Fruit fly (Drosophila melanogaster) whole organism, pupa: ENCODE measurements around the gene dao.
A peak's percentile ranks its signal among the peaks of the same experiment; 100 is the strongest.

Source experiments
- CG10348 ChIP-seq: fragments of 200-800 bp; sonication (Bioruptor generic); IDR thresholded peaks from 2 replicates; pipeline ENCODE4 v1.3.6; 2022; ENCODE audit warnings: missing biosample characterization, missing genetic modification characterization
- CG12605 ChIP-seq: fragments of 200-800 bp; sonication (Bioruptor generic); IDR thresholded peaks from 2 replicates; pipeline ENCODE4 v1.3.6; 2022; ENCODE audit warnings: missing biosample characterization, missing genetic modification characterization
- CG13204 ChIP-seq: fragments of 200-800 bp; sonication (Bioruptor generic); optimal IDR thresholded peaks from 2 replicates; lab custom pipeline; 2018; ENCODE audit warnings: missing biosample characterization, mild to moderate bottlenecking, missing genetic modification characterization, moderate library complexity
- CG14655 ChIP-seq: fragments of 200-800 bp; sonication (Bioruptor generic); optimal IDR thresholded peaks from 3 replicates; lab custom pipeline; 2017; ENCODE audit warnings: mild to moderate bottlenecking, missing biosample characterization, missing genetic modification reagents, missing genetic modification characterization
- CG15710 ChIP-seq: fragments of 200-800 bp; sonication (Bioruptor generic); optimal IDR thresholded peaks from 2 replicates; lab custom pipeline; 2018; ENCODE audit warnings: missing biosample characterization, mild to moderate bottlenecking, missing genetic modification characterization, moderate library complexity
- CG17806 ChIP-seq: fragments of 200-800 bp; sonication (Bioruptor generic); optimal IDR thresholded peaks from 2 replicates; lab custom pipeline; 2018; ENCODE audit warnings: missing biosample characterization, mild to moderate bottlenecking, missing genetic modification characterization, moderate library complexity
- CG32121 ChIP-seq: fragments of 200-800 bp; sonication (Bioruptor generic); IDR thresholded peaks from 2 replicates; pipeline ENCODE4 v1.3.6; 2022; ENCODE audit warnings: missing biosample characterization, missing genetic modification characterization
- CG34367 ChIP-seq: fragments of 200-800 bp; sonication (Bioruptor generic); optimal IDR thresholded peaks from 2 replicates; lab custom pipeline; 2018; ENCODE audit warnings: missing biosample characterization, mild to moderate bottlenecking, missing genetic modification characterization
- CG4496 ChIP-seq: fragments of 200-800 bp; sonication (Bioruptor generic); IDR thresholded peaks from 3 replicates; pipeline ENCODE4 v1.3.6; 2022; ENCODE audit warnings: missing biosample characterization, missing genetic modification characterization
- CG8159 ChIP-seq: fragments of 200-800 bp; sonication (Bioruptor generic); optimal IDR thresholded peaks from 3 replicates; lab custom pipeline; 2018; ENCODE audit warnings: missing biosample characterization, mild to moderate bottlenecking, missing genetic modification characterization, moderate library complexity
- CG8301 ChIP-seq: fragments of 200-800 bp; sonication (Bioruptor generic); optimal IDR thresholded peaks from 2 replicates; lab custom pipeline; 2018; ENCODE audit warnings: missing biosample characterization, mild to moderate bottlenecking, missing genetic modification characterization
- CG9948 ChIP-seq: fragments of 200-800 bp; sonication (Bioruptor generic); optimal IDR thresholded peaks from 2 replicates; lab custom pipeline; 2018; ENCODE audit warnings: missing biosample characterization, mild to moderate bottlenecking, missing genetic modification characterization, moderate library complexity
- D1 ChIP-seq: fragments of 200-800 bp; sonication (Bioruptor generic); optimal IDR thresholded peaks from 2 replicates; lab custom pipeline; 2018; ENCODE audit warnings: missing biosample characterization, mild to moderate bottlenecking, missing genetic modification characterization, moderate library complexity
- EcR ChIP-seq: fragments of 200-800 bp; sonication (Bioruptor generic); optimal IDR thresholded peaks from 3 replicates; lab custom pipeline; 2019; ENCODE audit warnings: missing biosample characterization, missing genetic modification characterization, mild to moderate bottlenecking, moderate library complexity, missing genetic modification reagents
- Ets98B ChIP-seq: fragments of 200-800 bp; sonication (Bioruptor generic); IDR thresholded peaks from 2 replicates; pipeline ENCODE4 v1.3.6; 2022; ENCODE audit warnings: missing biosample characterization, missing genetic modification characterization
- Pif1A ChIP-seq: fragments of 200-800 bp; sonication (Bioruptor generic); optimal IDR thresholded peaks from 3 replicates; lab custom pipeline; 2016; ENCODE audit warnings: missing biosample characterization, missing genetic modification characterization
- Pif1B ChIP-seq: fragments of 200-800 bp; sonication (Bioruptor generic); optimal IDR thresholded peaks from 3 replicates; lab custom pipeline; 2016; ENCODE audit warnings: missing biosample characterization, missing genetic modification characterization
- Snoo ChIP-seq: fragments of 200-800 bp; sonication (Bioruptor generic); optimal IDR thresholded peaks from 3 replicates; lab custom pipeline; 2017; ENCODE audit warnings: missing biosample characterization, mild to moderate bottlenecking, missing genetic modification characterization, inconsistent platforms
- fd96Ca ChIP-seq: fragments of 200-800 bp; sonication (Bioruptor generic); IDR thresholded peaks from 3 replicates; pipeline ENCODE4 v1.3.6; 2022; ENCODE audit warnings: missing biosample characterization, missing genetic modification characterization
- gl ChIP-seq: fragments of 200-800 bp; sonication (Bioruptor generic); optimal IDR thresholded peaks from 2 replicates; lab custom pipeline; 2018; ENCODE audit warnings: missing biosample characterization, mild to moderate bottlenecking, missing genetic modification characterization
- rn ChIP-seq: fragments of 200-800 bp; sonication (Bioruptor generic); IDR thresholded peaks from 2 replicates; pipeline ENCODE4 v1.3.6; 2022; ENCODE audit warnings: missing biosample characterization, missing genetic modification characterization

Gene dao

dm6 chr2L:15248163-15249005 lies at the start of gene dao:
Gene dao, plus strand, starts transcription at chr2L:15248879.
- TF ChIP-seq CG10348 (GFP tag; lab: Robert Waterston, UW) (no peak), CG4496 (GFP tag; lab: Robert Waterston, UW) (0 out of 3 replicates have a peak, but pooled peaks have one; percentile 10), fd96Ca (no peak), CG14655 (GFP tag; lab: Kevin White, UChicago) (peak; percentile 14)
- TF ChIP-seq, all 21 proteins: peak for 2

- TF ChIP-seq Pif1B (GFP tag; lab: Kevin White, UChicago) = no peak
- no peak for TF ChIP-seq D1
- no peak for TF ChIP-seq fd96Ca
- TF ChIP-seq CG8301 (tag; lab: Kevin White, UChicago) = no peak
- TF ChIP-seq, all 21 proteins: peak for 0
Observed at dm6 chr2L:15200409-15200808, 48.3 kb upstream of the dao start, which contains the start of gene CG4168. Gene CG4168, minus strand, starts transcription at chr2L:15200459.

- TF ChIP-seq Pif1A (GFP tag; lab: Kevin White, UChicago) = no peak
- TF ChIP-seq EcR (GFP tag; lab: Kevin White, UChicago) = no peak
- no peak for TF ChIP-seq CG32121
- TF ChIP-seq fd96Ca = no peak
- TF ChIP-seq rn (GFP tag; lab: Robert Waterston, UW) = no peak
- TF ChIP-seq D1 = no peak
- TF ChIP-seq CG15710 = no peak
- no peak for TF ChIP-seq CG8159
- TF ChIP-seq CG10348 (GFP tag; lab: Robert Waterston, UW) = no peak
- no peak for TF ChIP-seq CG8301 (tag; lab: Kevin White, UChicago)
- TF ChIP-seq CG34367 (tag; lab: Kevin White, UChicago) = no peak
- TF ChIP-seq CG4496 (GFP tag; lab: Robert Waterston, UW) = no peak
- no peak for TF ChIP-seq CG17806 (tag; lab: Kevin White, UChicago)
- no peak for TF ChIP-seq Pif1B (GFP tag; lab: Kevin White, UChicago)
- TF ChIP-seq Snoo = no peak
- no peak for TF ChIP-seq gl (tag; lab: Kevin White, UChicago)
- TF ChIP-seq CG12605 (GFP tag; lab: Robert Waterston, UW) = no peak
- no peak for TF ChIP-seq CG9948 (tag; lab: Kevin White, UChicago)
- TF ChIP-seq Ets98B = no peak
- TF ChIP-seq CG13204 (GFP tag; lab: Kevin White, UChicago) = no peak
Observed at dm6 chr2L:15201992-15202391, 46.7 kb upstream of the dao start, which contains the start of gene Sfp35C. Gene Sfp35C, minus strand, starts transcription at chr2L:15202092.

DNA sequence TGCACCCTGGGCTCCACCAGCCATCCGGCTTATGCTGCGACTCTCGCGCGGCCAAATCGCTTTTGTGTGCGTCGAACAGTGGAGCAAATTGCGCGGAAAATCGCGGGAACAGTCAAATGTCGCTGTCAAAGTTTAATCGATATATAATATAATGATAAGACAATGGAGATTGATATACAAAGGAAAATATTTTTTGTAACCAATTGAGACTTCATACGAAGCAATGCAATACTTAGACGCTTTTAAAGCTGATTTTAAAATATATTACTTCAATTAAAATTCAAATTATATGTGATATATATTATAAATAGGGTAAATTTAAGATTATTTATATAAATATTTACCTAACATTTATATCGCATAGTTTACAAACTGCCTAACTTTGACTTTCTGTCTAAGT lies 37.2 kb upstream of the dao start:
- peak; percentile 1 for TF ChIP-seq CG15710
- peak; percentile 61 for TF ChIP-seq CG8159
- no peak for TF ChIP-seq CG34367 (tag; lab: Kevin White, UChicago)
- peak; percentile 15 for TF ChIP-seq CG14655 (GFP tag; lab: Kevin White, UChicago)
- no peak for TF ChIP-seq Snoo
- peak; percentile 35 for TF ChIP-seq CG9948 (tag; lab: Kevin White, UChicago)
- TF ChIP-seq, all 21 proteins: peak for 4

DNA sequence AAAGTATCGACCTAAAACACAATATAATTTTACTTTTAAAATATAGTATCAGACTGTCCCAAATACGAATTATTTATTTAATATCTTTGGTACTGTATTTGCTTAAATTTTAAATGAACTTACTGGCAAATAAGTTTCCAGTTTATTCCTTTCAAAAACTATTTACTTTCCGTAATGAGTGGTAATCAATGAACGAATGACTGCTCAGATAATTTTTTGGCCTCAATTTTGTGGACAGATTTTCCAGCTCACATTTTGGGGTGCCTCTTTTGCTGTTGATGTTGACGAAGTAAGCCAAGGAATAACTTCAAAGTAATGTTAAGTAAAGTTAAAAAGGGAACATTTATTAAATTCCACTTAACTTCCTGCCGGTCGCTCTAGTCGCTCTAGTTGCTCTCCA lies 33.8 kb upstream of the dao start, which contains the start of gene CG43230:
Gene CG43230, plus strand, starts transcription at position 301 of the 400 bp plus-strand sequence.
- TF ChIP-seq CG13204 (GFP tag; lab: Kevin White, UChicago) (no peak), CG10348 (GFP tag; lab: Robert Waterston, UW) (no peak), CG8301 (tag; lab: Kevin White, UChicago) (no peak), CG15710 (no peak), rn (GFP tag; lab: Robert Waterston, UW) (no peak), CG14655 (GFP tag; lab: Kevin White, UChicago) (no peak), fd96Ca (no peak), CG8159 (no peak), Pif1A (GFP tag; lab: Kevin White, UChicago) (no peak), CG34367 (tag; lab: Kevin White, UChicago) (no peak), Snoo (no peak), CG12605 (GFP tag; lab: Robert Waterston, UW) (no peak)

- TF ChIP-seq gl (tag; lab: Kevin White, UChicago) = no peak
- TF ChIP-seq CG13204 (GFP tag; lab: Kevin White, UChicago) = peak; percentile 10
Observed at dm6 chr2L:15243413-15243812, 5.3 kb upstream of the dao start.

DNA sequence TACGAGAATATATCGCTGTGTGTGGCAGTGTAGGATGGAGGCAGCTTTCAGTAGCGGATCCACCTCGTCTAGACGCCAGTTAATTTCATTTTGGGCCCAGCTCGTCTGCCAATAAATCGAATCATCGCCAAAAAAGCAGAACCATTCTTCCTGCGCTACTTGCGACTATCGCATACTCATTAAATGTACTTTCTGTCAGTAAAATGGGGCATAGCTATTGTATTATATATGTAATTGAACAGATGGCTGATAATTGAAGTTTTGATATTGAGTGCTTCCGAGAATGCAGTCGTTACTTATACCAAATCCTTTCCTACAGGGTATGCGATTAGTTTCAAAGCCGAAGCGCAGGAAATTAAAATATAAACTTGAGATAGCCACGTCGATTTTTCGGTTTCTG lies 4.0 kb upstream of the dao start:
- TF ChIP-seq CG8301 (tag; lab: Kevin White, UChicago) = no peak
- TF ChIP-seq CG32121 = no peak
- TF ChIP-seq Pif1B (GFP tag; lab: Kevin White, UChicago) = no peak
- TF ChIP-seq CG10348 (GFP tag; lab: Robert Waterston, UW) = no peak
- no peak for TF ChIP-seq fd96Ca
- TF ChIP-seq Pif1A (GFP tag; lab: Kevin White, UChicago) = no peak
- no peak for TF ChIP-seq Ets98B
- TF ChIP-seq CG8159 = no peak
- TF ChIP-seq D1 = no peak
- no peak for TF ChIP-seq CG9948 (tag; lab: Kevin White, UChicago)
- no peak for TF ChIP-seq CG17806 (tag; lab: Kevin White, UChicago)
- TF ChIP-seq CG13204 (GFP tag; lab: Kevin White, UChicago) = no peak
- no peak for TF ChIP-seq CG12605 (GFP tag; lab: Robert Waterston, UW)
- no peak for TF ChIP-seq CG4496 (GFP tag; lab: Robert Waterston, UW)
- no peak for TF ChIP-seq gl (tag; lab: Kevin White, UChicago)
- TF ChIP-seq CG14655 (GFP tag; lab: Kevin White, UChicago) = no peak
- no peak for TF ChIP-seq EcR (GFP tag; lab: Kevin White, UChicago)
- no peak for TF ChIP-seq CG34367 (tag; lab: Kevin White, UChicago)
- TF ChIP-seq rn (GFP tag; lab: Robert Waterston, UW) = no peak
- TF ChIP-seq CG15710 = no peak
